Worm (Caenorhabditis elegans) whole organism, midembryonic: Measurements from ENCODE around the gene Y73B3A.11.
"Not testable (repeated sequence)": the region's sequence is repeated elsewhere in the genome, so short reads cannot be mapped to it uniquely, and the experiment has no call there.

Experiments used
- T22C8.4 ChIP-seq: fragments of 200-800 bp; sonication (Bioruptor generic); IDR thresholded peaks from 2 replicates; pipeline ENCODE4 v1.3.6; 2022; ENCODE audit warnings: missing genetic modification characterization, missing compliant biosample characterization
- cog-1 ChIP-seq: sonication (generic microtip); optimal IDR thresholded peaks from 2 replicates; lab custom pipeline; 2016; ENCODE audit warnings: missing genetic modification characterization, missing compliant biosample characterization
- flt-1 ChIP-seq: fragments of 200-800 bp; sonication (Bioruptor generic); IDR thresholded peaks from 2 replicates; pipeline ENCODE4 v1.3.6; 2022; ENCODE audit warnings: missing genetic modification characterization, missing compliant biosample characterization
- klf-2 ChIP-seq: fragments of 200-800 bp; sonication (Bioruptor generic); conservative IDR thresholded peaks from 2 replicates; pipeline ENCODE4 v1.3.6; 2022; ENCODE audit warnings: missing genetic modification reagents, missing genetic modification characterization, missing compliant biosample characterization
- med-1 ChIP-seq: sonication (generic microtip); optimal IDR thresholded peaks from 2 replicates; lab custom pipeline; 2017; ENCODE audit warnings: missing genetic modification characterization, mild to moderate bottlenecking, missing compliant biosample characterization, antibody characterized with exemption, missing genetic modification reagents; ENCODE audit not compliant: insufficient read depth
- ref-1 ChIP-seq: fragments of 200-800 bp; sonication (Bioruptor generic); conservative IDR thresholded peaks from 2 replicates; pipeline ENCODE4 v1.3.6; 2022; ENCODE audit warnings: missing genetic modification reagents, missing genetic modification characterization, missing compliant biosample characterization
- tab-1 ChIP-seq: fragments of 200-800 bp; sonication (Bioruptor generic); IDR thresholded peaks from 2 replicates; pipeline ENCODE4 v1.3.6; 2022; ENCODE audit warnings: missing genetic modification characterization, missing compliant biosample characterization
- ztf-23 ChIP-seq: fragments of 200-800 bp; sonication (Bioruptor generic); IDR thresholded peaks from 2 replicates; pipeline ENCODE4 v1.3.6; 2022; ENCODE audit warnings: missing genetic modification reagents, missing genetic modification characterization, missing compliant biosample characterization
- ztf-29 ChIP-seq: fragments of 200-800 bp; sonication (Bioruptor generic); IDR thresholded peaks from 2 replicates; pipeline ENCODE4 v1.3.6; 2022; ENCODE audit warnings: missing genetic modification reagents, missing genetic modification characterization, missing compliant biosample characterization

Y73B3A.11 gene

ce11 chrX:182119-182741, 34.3 kb downstream of the Y73B3A.11 start, which contains the start of the genes T08D2.6 and chkr-1:
Gene T08D2.6, minus strand, starts transcription at chrX:182169.
Gene chkr-1, plus strand, starts transcription at chrX:182691.
- not testable (repeated sequence) for TF ChIP-seq med-1 (GFP tag; lab: Kevin White, UChicago); ref-1 (GFP tag; lab: Robert Waterston, UW); tab-1

DNA sequence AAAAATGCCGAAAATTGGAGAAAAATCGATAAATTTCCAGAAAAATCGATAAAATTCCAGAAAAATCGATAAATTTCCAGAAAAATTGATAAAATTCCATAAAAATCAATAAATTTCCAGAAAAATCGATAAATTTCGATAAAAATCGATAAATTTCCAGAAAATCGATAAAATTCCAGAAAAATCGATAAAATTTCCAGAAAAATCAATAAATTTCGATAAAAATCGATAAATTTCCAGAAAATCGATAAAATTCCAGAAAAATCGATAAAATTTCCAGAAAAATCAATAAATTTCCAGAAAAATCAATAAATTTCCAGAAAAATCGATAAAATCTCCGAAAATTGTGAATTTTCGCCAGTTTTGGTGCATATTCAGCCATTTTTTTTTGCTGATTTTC, 35.6 kb downstream of the Y73B3A.11 start:
- TF ChIP-seq T22C8.4 (GFP tag; lab: Robert Waterston, UW): peak; percentile 94

- no peak for TF ChIP-seq flt-1
- TF ChIP-seq tab-1: no peak
- no peak for TF ChIP-seq T22C8.4 (GFP tag; lab: Robert Waterston, UW)
- TF ChIP-seq klf-2: no peak
- no peak for TF ChIP-seq ztf-23 (GFP tag; lab: Robert Waterston, UW)
- no peak for TF ChIP-seq med-1 (GFP tag; lab: Kevin White, UChicago)
- no peak for TF ChIP-seq cog-1 (tag; lab: Kevin White, UChicago)
- no peak for TF ChIP-seq ref-1 (GFP tag; lab: Robert Waterston, UW)
- TF ChIP-seq ztf-29: no peak
These were observed 44.6 kb downstream of the Y73B3A.11 start, which contains the start of gene T08D2.8 for ce11 chrX:192534-192933. Gene T08D2.8, plus strand, starts transcription at chrX:192834.

- TF ChIP-seq flt-1: no peak
- TF ChIP-seq ztf-29: no peak
- no peak for TF ChIP-seq T22C8.4 (GFP tag; lab: Robert Waterston, UW)
- TF ChIP-seq ztf-23 (GFP tag; lab: Robert Waterston, UW): no peak
- TF ChIP-seq tab-1: no peak
- TF ChIP-seq klf-2: no peak
- no peak for TF ChIP-seq cog-1 (tag; lab: Kevin White, UChicago)
- no peak for TF ChIP-seq ref-1 (GFP tag; lab: Robert Waterston, UW)
- TF ChIP-seq med-1 (GFP tag; lab: Kevin White, UChicago): no peak
These were observed 48.5 kb downstream of the Y73B3A.11 start for ce11 chrX:196403-196802.
